Worm (Caenorhabditis elegans) whole organism, L3 larva: Measurements from ENCODE around the gene zig-12.

Experiments used
- R02D3.7 ChIP-seq: fragments of 150-350 bp; optimal IDR thresholded peaks from 2 replicates; lab custom pipeline; 2014; ENCODE audit warnings: missing biosample characterization, missing genetic modification characterization
- ZK546.5 ChIP-seq: sonication (generic microtip); optimal IDR thresholded peaks from 2 replicates; lab custom pipeline; 2017; ENCODE audit warnings: missing biosample characterization, missing genetic modification characterization
- ceh-28 ChIP-seq: fragments of 150-350 bp; optimal IDR thresholded peaks from 2 replicates; lab custom pipeline; 2014; ENCODE audit warnings: missing biosample characterization, missing genetic modification reagents, missing genetic modification characterization
- ceh-9 ChIP-seq: sonication (generic microtip); optimal IDR thresholded peaks from 2 replicates; lab custom pipeline; 2018; ENCODE audit warnings: missing biosample characterization, missing genetic modification characterization
- mml-1 ChIP-seq: fragments of 150-350 bp; sonication (generic microtip); optimal IDR thresholded peaks from 3 replicates; lab custom pipeline; 2014; ENCODE audit warnings: missing biosample characterization, missing genetic modification characterization
- nhr-23 ChIP-seq: fragments of 150-350 bp; optimal IDR thresholded peaks from 2 replicates; lab custom pipeline; 2014; ENCODE audit warnings: missing biosample characterization, missing genetic modification reagents, missing genetic modification characterization
- tbx-2 ChIP-seq: sonication (generic microtip); optimal IDR thresholded peaks from 2 replicates; lab custom pipeline; 2016; ENCODE audit warnings: mild to moderate bottlenecking, missing genetic modification characterization, missing compliant biosample characterization
- unc-39 ChIP-seq: sonication (generic microtip); optimal IDR thresholded peaks from 4 replicates; lab custom pipeline; 2017; ENCODE audit warnings: missing biosample characterization, missing genetic modification characterization

DNA sequence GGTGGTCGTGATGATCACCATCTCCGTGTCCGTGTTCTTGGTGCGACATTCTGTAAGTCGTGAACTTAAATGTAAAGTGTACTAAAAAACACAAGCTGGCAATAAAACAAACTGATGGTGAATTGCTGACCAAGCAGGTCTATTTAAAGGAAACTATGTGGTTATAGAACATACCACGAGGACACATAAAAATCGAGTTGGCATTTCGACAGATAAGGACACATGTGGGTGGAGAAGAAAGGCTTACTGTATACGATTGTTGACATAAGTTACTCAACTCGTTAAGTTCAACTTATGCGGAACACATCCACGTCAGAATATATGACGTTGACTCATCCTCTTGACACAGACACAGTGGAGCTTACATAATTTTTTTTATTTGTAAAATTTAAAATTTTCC, 44.9 kb upstream of the zig-12 start, which contains the start of gene F53A9.8:
- TF ChIP-seq unc-39 (tag; lab: Kevin White, UChicago) (no peak), tbx-2 (tag; lab: Kevin White, UChicago) (no peak), ceh-9 (tag; lab: Kevin White, UChicago) (no peak), ceh-28 (no peak), R02D3.7 (no peak), mml-1 (no peak), nhr-23 (tag; lab: Kevin White, UChicago) (no peak), ZK546.5 (no peak)
